Worm (Caenorhabditis elegans) whole organism, L4 larva: ENCODE data around the gene ZK593.2.

ENCODE experiments used
- R02D3.7 ChIP-seq: fragments of 150-350 bp; sonication (generic microtip); optimal IDR thresholded peaks from 3 replicates; lab custom pipeline; 2014; ENCODE audit warnings: missing biosample characterization, missing genetic modification characterization
- ama-1 ChIP-seq: fragments of 150-350 bp; optimal IDR thresholded peaks from 2 replicates; lab custom pipeline; 2014; ENCODE audit warnings: inconsistent platforms, mixed read lengths
- daf-16 ChIP-seq, 3 experiments: sonication (generic microtip); optimal IDR thresholded peaks; 2 replicates each; lab custom pipeline; 2016 to 2017; ENCODE audit warnings: missing genetic modification characterization in 3 of 3, missing genetic modification reagents in 3 of 3, mild to moderate bottlenecking in 2 of 3, missing compliant biosample characterization in 2 of 3, missing biosample characterization in 1 of 3, moderate library complexity in 1 of 3
- duxl-1 ChIP-seq: sonication (generic microtip); optimal IDR thresholded peaks from 2 replicates; lab custom pipeline; 2016; ENCODE audit warnings: mild to moderate bottlenecking, missing genetic modification characterization, moderate library complexity, missing compliant biosample characterization; ENCODE audit not compliant: poor library complexity
- mep-1 ChIP-seq: fragments of 150-350 bp; sonication (generic microtip); optimal IDR thresholded peaks from 3 replicates; lab custom pipeline; 2014; ENCODE audit warnings: missing biosample characterization, missing genetic modification characterization
- nhr-41 ChIP-seq: fragments of 200-800 bp; sonication (Bioruptor generic); IDR thresholded peaks from 2 replicates; pipeline ENCODE4 v1.3.6; 2022; ENCODE audit warnings: missing genetic modification reagents, missing genetic modification characterization, missing compliant biosample characterization
- nhr-77 ChIP-seq: fragments of 150-350 bp; optimal IDR thresholded peaks from 2 replicates; lab custom pipeline; 2014; ENCODE audit warnings: missing biosample characterization, missing genetic modification characterization
- php-3 ChIP-seq: fragments of 200-800 bp; sonication (Bioruptor generic); IDR thresholded peaks from 2 replicates; pipeline ENCODE4 v1.3.6; 2022; ENCODE audit warnings: missing genetic modification reagents, missing genetic modification characterization, missing compliant biosample characterization
- unc-62 ChIP-seq, 3 experiments: fragments of 150-350 bp in 1 of 3; sonication (generic microtip); optimal IDR thresholded peaks in 2 of 3; peaks in 1 of 3; 1 replicate in 1 of 3; 2 replicates in 2 of 3; lab custom pipeline; 2014 to 2017; ENCODE audit warnings: missing biosample characterization in 3 of 3, missing genetic modification characterization in 3 of 3, missing genetic modification reagents in 3 of 3, missing genotype in 1 of 3
- vab-7 ChIP-seq: fragments of 200-800 bp; sonication (Bioruptor generic); IDR thresholded peaks from 2 replicates; pipeline ENCODE4 v1.3.6; 2022; ENCODE audit warnings: missing genetic modification reagents, missing genetic modification characterization, missing compliant biosample characterization
- zag-1 ChIP-seq: fragments of 150-350 bp; optimal IDR thresholded peaks from 2 replicates; lab custom pipeline; 2014; ENCODE audit warnings: missing biosample characterization, missing genetic modification characterization

DNA sequence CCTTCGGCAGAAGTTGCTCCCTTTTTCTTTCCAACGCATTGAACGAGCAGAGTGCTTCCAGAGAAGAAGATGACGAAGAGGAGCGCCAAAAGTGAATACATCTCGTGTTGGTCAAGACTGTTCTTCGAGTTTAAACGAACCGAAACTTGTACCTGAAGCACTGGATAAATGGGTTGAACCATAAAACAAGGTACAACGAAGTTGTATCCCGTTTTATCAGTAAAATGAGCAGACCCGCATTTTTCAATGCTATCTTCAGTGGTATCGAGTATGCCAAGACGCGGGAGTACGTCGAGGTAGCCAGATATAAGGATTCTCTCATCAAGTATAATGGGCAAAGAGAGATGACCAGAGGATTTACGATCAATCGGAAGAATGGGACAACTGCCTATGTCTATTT, 25.9 kb upstream of the ZK593.2 start, which contains the start of gene F13E9.16:
- TF ChIP-seq zag-1 (tag; lab: Kevin White, UChicago) (no peak), ama-1 (lab: Kevin White, UChicago) (no peak), nhr-41 (GFP tag; lab: Robert Waterston, UW) (no peak), mep-1 (no peak), daf-16 (GFP tag; optimal IDR thresholded peaks at IDR 0.05; lab: Kevin White, UChicago) (no peak), daf-16 (tag; optimal IDR thresholded peaks at IDR 0.05; lab: Kevin White, UChicago) (no peak), vab-7 (GFP tag; lab: Robert Waterston, UW) (no peak), R02D3.7 (no peak), unc-62 (GFP tag; optimal IDR thresholded peaks at IDR 0.05 in 1 of 2; lab: Kevin White, UChicago) (no peak), unc-62 (tag; optimal IDR thresholded peaks at IDR 0.05; lab: Kevin White, UChicago) (no peak), php-3 (GFP tag; lab: Robert Waterston, UW) (no peak), nhr-77 (tag; lab: Kevin White, UChicago) (no peak), duxl-1 (tag; lab: Kevin White, UChicago) (no peak)
